Worm (Caenorhabditis elegans) whole organism, L1 larva: ENCODE results near the gene srbc-43.

Experiments
- ama-1 ChIP-seq: fragments of 150-350 bp; optimal IDR thresholded peaks from 2 replicates; lab custom pipeline; 2014
- ceh-8 ChIP-seq: fragments of 200-800 bp; sonication (Bioruptor generic); optimal IDR thresholded peaks from 2 replicates; lab custom pipeline; 2018; ENCODE audit warnings: mild to moderate bottlenecking, missing genetic modification characterization, moderate library complexity, missing compliant biosample characterization
- ceh-88 ChIP-seq: fragments of 200-800 bp; sonication (Bioruptor generic); IDR thresholded peaks from 2 replicates; pipeline ENCODE4 v1.3.6; 2022; ENCODE audit warnings: missing genetic modification characterization, missing compliant biosample characterization
- ces-1 ChIP-seq: fragments of 150-350 bp; optimal IDR thresholded peaks from 2 replicates; lab custom pipeline; 2014; ENCODE audit warnings: missing biosample characterization, missing genetic modification reagents, missing genetic modification characterization
- fkh-10 ChIP-seq: sonication (generic microtip); optimal IDR thresholded peaks from 2 replicates; lab custom pipeline; 2017; ENCODE audit warnings: missing biosample characterization, missing genetic modification reagents, missing genetic modification characterization
- fos-1 ChIP-seq: fragments of 150-350 bp; optimal IDR thresholded peaks from 2 replicates; lab custom pipeline; 2014; ENCODE audit warnings: missing biosample characterization, missing genetic modification characterization
- lin-14 ChIP-seq: fragments of 200-800 bp; sonication (Bioruptor generic); optimal IDR thresholded peaks from 2 replicates; lab custom pipeline; 2018; ENCODE audit warnings: mild to moderate bottlenecking, missing genetic modification characterization, moderate library complexity, missing compliant biosample characterization
- mdl-1 ChIP-seq, 2 experiments: fragments of 150-350 bp; optimal IDR thresholded peaks; 2 replicates each; lab custom pipeline; 2014 to 2017; ENCODE audit warnings: missing biosample characterization in 2 of 2, missing genetic modification characterization in 2 of 2, inconsistent platforms in 1 of 2
- nhr-11 ChIP-seq: fragments of 150-350 bp; optimal IDR thresholded peaks from 2 replicates; lab custom pipeline; 2014; ENCODE audit warnings: missing biosample characterization, missing genetic modification characterization
- nhr-90 ChIP-seq: sonication (generic microtip); optimal IDR thresholded peaks from 2 replicates; lab custom pipeline; 2016; ENCODE audit warnings: mild to moderate bottlenecking, missing genetic modification characterization, missing compliant biosample characterization; ENCODE audit not compliant: poor library complexity
- sox-4 ChIP-seq: sonication (generic microtip); optimal IDR thresholded peaks from 2 replicates; lab custom pipeline; 2016; ENCODE audit warnings: missing genetic modification characterization, missing compliant biosample characterization
- unc-62 ChIP-seq: fragments of 150-350 bp; optimal IDR thresholded peaks from 2 replicates; lab custom pipeline; 2014; ENCODE audit warnings: missing biosample characterization, missing genetic modification reagents, missing genetic modification characterization
- unc-98 ChIP-seq: fragments of 200-800 bp; sonication (Bioruptor generic); IDR thresholded peaks from 2 replicates; pipeline ENCODE4 v1.3.6; 2022; ENCODE audit warnings: missing genetic modification characterization, missing compliant biosample characterization

- TF ChIP-seq fos-1 (no peak), fkh-10 (GFP tag; lab: Kevin White, UChicago) (no peak), ceh-88 (no peak), ceh-8 (no peak), sox-4 (no peak), unc-98 (GFP tag; lab: Robert Waterston, UW) (no peak), ama-1 (lab: Kevin White, UChicago) (no peak), unc-62 (GFP tag; lab: Kevin White, UChicago) (no peak), mdl-1 (tag; optimal IDR thresholded peaks at IDR 0.05; lab: Kevin White, UChicago) (no peak), ces-1 (GFP tag; lab: Kevin White, UChicago) (no peak), lin-14 (GFP tag; lab: Kevin White, UChicago) (no peak), nhr-11 (tag; lab: Kevin White, UChicago) (no peak), nhr-90 (tag; lab: Kevin White, UChicago) (no peak)
These were observed 38.7 kb downstream of the srbc-43 start, which contains the start of gene C15C8.6 for ce11 chrV:12751495-12752050.
